Worm (Caenorhabditis elegans) whole organism, midembryonic: ENCODE results near the gene clhm-1.

Experiments used
- T22C8.4 ChIP-seq: fragments of 200-800 bp; sonication (Bioruptor generic); IDR thresholded peaks from 2 replicates; pipeline ENCODE4 v1.3.6; 2022; ENCODE audit warnings: missing genetic modification characterization, missing compliant biosample characterization
- cog-1 ChIP-seq: sonication (generic microtip); optimal IDR thresholded peaks from 2 replicates; lab custom pipeline; 2016; ENCODE audit warnings: missing genetic modification characterization, missing compliant biosample characterization
- flt-1 ChIP-seq: fragments of 200-800 bp; sonication (Bioruptor generic); IDR thresholded peaks from 2 replicates; pipeline ENCODE4 v1.3.6; 2022; ENCODE audit warnings: missing genetic modification characterization, missing compliant biosample characterization
- klf-2 ChIP-seq: fragments of 200-800 bp; sonication (Bioruptor generic); conservative IDR thresholded peaks from 2 replicates; pipeline ENCODE4 v1.3.6; 2022; ENCODE audit warnings: missing genetic modification reagents, missing genetic modification characterization, missing compliant biosample characterization
- med-1 ChIP-seq: sonication (generic microtip); optimal IDR thresholded peaks from 2 replicates; lab custom pipeline; 2017; ENCODE audit warnings: missing genetic modification characterization, mild to moderate bottlenecking, missing compliant biosample characterization, antibody characterized with exemption, missing genetic modification reagents; ENCODE audit not compliant: insufficient read depth
- ref-1 ChIP-seq: fragments of 200-800 bp; sonication (Bioruptor generic); conservative IDR thresholded peaks from 2 replicates; pipeline ENCODE4 v1.3.6; 2022; ENCODE audit warnings: missing genetic modification reagents, missing genetic modification characterization, missing compliant biosample characterization
- tab-1 ChIP-seq: fragments of 200-800 bp; sonication (Bioruptor generic); IDR thresholded peaks from 2 replicates; pipeline ENCODE4 v1.3.6; 2022; ENCODE audit warnings: missing genetic modification characterization, missing compliant biosample characterization
- ztf-23 ChIP-seq: fragments of 200-800 bp; sonication (Bioruptor generic); IDR thresholded peaks from 2 replicates; pipeline ENCODE4 v1.3.6; 2022; ENCODE audit warnings: missing genetic modification reagents, missing genetic modification characterization, missing compliant biosample characterization
- ztf-29 ChIP-seq: fragments of 200-800 bp; sonication (Bioruptor generic); IDR thresholded peaks from 2 replicates; pipeline ENCODE4 v1.3.6; 2022; ENCODE audit warnings: missing genetic modification reagents, missing genetic modification characterization, missing compliant biosample characterization

Gene clhm-1

DNA sequence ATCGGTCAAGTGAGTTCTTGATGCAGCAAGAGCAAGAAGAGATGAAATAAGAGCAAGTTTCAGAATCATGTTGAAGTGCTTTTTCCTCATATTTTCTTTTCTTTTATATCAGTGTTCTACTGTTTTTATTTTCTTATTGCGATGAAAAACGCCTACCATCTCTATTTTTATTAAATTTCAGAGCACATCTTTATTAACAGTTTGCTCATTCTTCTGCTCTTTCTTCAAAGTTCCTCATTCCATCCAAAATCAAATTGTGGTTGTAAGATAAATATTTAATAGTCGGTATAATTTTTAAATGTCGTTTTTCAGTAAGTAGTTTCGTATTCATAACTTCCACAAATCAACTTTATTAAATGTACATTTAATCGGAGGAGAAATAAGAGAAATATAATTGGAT, 1.7 kb upstream of the clhm-1 start, which contains the start of gene C44B7.5:
Gene C44B7.5 (minus strand): TSS at position 101 of the 400 bp plus-strand sequence.
- TF ChIP-seq ref-1 (no peak), ztf-23 (GFP tag; lab: Robert Waterston, UW) (no peak), flt-1 (GFP tag; lab: Robert Waterston, UW) (no peak), tab-1 (no peak), klf-2 (GFP tag; lab: Robert Waterston, UW) (no peak), T22C8.4 (GFP tag; lab: Robert Waterston, UW) (no peak), cog-1 (tag; lab: Kevin White, UChicago) (no peak), med-1 (GFP tag; lab: Kevin White, UChicago) (no peak), ztf-29 (no peak)

DNA sequence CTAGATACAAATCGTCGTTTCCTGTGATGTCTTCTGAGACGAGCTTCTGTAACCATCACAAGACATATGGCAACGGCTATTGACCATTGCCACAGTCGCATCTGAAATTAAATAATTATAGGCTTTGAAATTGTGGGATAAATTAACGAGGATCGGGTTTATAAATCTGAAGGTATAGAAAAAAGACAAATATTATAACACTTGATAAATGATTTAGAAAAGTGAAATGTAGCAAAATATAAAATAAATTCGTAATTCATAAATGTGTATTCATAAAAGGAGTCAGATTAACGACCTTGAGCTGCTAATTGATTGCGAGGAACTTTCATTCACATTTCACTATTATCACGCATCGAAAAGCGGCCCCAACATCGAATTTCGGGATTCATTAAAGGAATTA, 7.2 kb downstream of the clhm-1 start, which contains the start of gene aff-1:
Gene aff-1 (minus strand): TSS at position 101 of the 400 bp plus-strand sequence.
- 0 out of 2 replicates have a peak, but pooled peaks have one; percentile 20 for TF ChIP-seq T22C8.4 (GFP tag; lab: Robert Waterston, UW)
- no peak for TF ChIP-seq ztf-23 (GFP tag; lab: Robert Waterston, UW)

DNA sequence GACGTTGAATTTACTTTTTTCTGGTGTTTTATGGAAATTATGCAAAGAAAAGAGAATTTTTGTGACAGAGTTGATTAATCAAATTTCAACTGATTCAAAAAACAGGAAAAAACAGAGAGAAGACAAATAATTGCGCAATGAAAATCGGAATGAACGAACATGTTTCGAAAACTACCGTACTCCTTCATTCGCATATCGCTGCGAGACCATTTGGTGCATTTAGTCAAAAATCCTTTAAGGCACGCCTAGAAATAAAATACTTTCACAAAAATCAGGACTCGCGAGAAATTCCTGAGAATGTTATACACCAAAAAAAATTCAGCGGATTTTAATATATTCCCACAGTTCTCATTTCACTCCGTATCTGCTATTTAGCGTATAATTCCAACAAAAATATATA, 10.8 kb downstream of the clhm-1 start:
- no peak for TF ChIP-seq med-1 (GFP tag; lab: Kevin White, UChicago)
- no peak for TF ChIP-seq klf-2 (GFP tag; lab: Robert Waterston, UW)
- no peak for TF ChIP-seq T22C8.4 (GFP tag; lab: Robert Waterston, UW)
- no peak for TF ChIP-seq cog-1 (tag; lab: Kevin White, UChicago)

DNA sequence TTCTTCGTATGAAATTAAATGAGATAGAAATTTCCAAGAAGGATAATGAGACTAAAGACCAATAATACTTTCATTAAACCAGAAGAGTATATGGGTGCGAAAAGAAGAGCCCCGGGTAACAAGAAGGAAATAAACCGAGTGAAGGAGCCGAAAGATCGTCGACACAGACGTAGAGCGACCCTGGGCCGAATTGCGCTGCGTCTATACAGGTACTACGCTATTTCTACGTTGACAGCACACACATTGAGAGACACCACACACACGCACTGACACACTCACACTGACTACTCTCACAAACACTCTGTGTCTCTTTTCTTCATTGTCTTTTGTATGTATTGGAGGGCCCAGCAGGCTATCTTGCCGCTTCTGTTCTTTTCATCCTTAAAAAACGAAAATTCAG, 12.0 kb downstream of the clhm-1 start:
- peak; percentile 61 for TF ChIP-seq cog-1 (tag; lab: Kevin White, UChicago)
- peak; percentile 79 for TF ChIP-seq ztf-23 (GFP tag; lab: Robert Waterston, UW)
- TF ChIP-seq T22C8.4 (GFP tag; lab: Robert Waterston, UW), result no peak
- 0 out of 2 replicates have a peak, but pooled peaks have one; percentile 55 for TF ChIP-seq tab-1

DNA sequence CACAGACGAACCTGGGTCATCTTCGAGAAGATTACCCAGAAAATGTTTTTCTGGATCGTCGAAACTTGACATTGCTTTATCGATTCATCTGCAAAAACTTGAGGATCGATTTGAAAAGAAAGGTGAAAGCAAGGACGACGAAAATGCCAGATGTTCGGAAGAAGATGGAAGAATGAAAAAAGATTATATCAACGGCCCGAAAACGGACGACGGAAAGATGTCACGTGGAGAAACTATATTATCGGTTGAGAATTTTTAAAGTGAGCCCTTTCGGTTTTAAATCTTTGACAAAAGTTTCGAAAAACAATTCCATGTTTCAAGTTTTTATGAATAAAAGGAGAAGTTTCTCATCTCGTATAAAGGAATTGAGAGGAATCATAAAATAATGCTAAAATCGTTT, 12.6 kb downstream of the clhm-1 start, which contains the start of gene dnj-5:
Gene dnj-5 (minus strand): TSS at position 101 of the 400 bp plus-strand sequence.
- TF ChIP-seq flt-1 (GFP tag; lab: Robert Waterston, UW) (no peak), med-1 (GFP tag; lab: Kevin White, UChicago) (no peak), ztf-23 (GFP tag; lab: Robert Waterston, UW) (no peak), klf-2 (GFP tag; lab: Robert Waterston, UW) (no peak), cog-1 (tag; lab: Kevin White, UChicago) (no peak), ref-1 (no peak), ztf-29 (no peak), tab-1 (no peak)

DNA sequence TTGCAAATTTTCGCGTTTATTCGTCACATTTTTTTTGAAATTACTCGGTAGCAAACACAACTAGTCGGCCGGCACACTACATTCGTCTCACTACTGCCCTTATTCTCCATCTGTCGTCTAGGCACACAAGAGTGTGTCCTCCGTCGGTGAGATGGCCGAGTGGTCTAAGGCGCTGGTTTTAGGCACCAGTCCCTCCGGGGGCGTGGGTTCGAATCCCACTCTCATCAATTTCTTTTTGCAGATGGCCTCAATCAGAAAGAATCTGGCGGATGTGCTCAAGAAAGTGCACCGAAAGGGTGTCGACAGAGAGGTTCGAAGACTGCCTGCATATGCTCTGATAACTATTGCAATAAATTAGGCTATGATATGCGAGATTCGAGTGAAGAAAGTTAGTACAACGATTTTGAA, 17.7 kb downstream of the clhm-1 start:
- TF ChIP-seq klf-2 (GFP tag; lab: Robert Waterston, UW), result peak; percentile 81
- peak; percentile 88 for TF ChIP-seq med-1 (GFP tag; lab: Kevin White, UChicago)
- peak; percentile 98 for TF ChIP-seq flt-1 (GFP tag; lab: Robert Waterston, UW)
- TF ChIP-seq T22C8.4 (GFP tag; lab: Robert Waterston, UW), result peak; percentile 88
- TF ChIP-seq tab-1, result peak; percentile 95
- TF ChIP-seq ztf-23 (GFP tag; lab: Robert Waterston, UW), result peak; percentile 88
- peak; percentile 87 for TF ChIP-seq ref-1
- peak; percentile 87 for TF ChIP-seq ztf-29
- peak; percentile 74 for TF ChIP-seq cog-1 (tag; lab: Kevin White, UChicago)

DNA sequence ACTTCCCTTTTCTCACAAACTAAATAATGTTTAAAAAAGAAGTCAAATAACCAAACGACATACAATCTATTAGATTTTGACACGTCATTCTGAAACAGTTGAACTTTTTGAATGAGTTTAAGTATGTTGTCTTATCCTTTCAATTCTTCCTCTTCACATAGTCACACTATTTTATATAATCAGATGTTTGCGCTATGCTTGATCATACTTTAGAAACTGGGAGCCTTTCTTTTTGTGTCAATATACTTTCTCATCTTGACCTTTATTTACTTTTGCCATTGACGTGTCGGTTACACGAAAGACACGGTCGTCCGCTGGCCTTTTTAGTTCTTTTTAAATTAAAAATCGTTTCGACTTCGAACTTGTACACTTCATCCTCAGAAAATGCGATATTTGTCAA, 18.9 kb downstream of the clhm-1 start, which contains the start of gene C04A2.15:
Gene C04A2.15 (plus strand): TSS at position 299 of the 400 bp plus-strand sequence.
- TF ChIP-seq ztf-23 (GFP tag; lab: Robert Waterston, UW) (no peak), klf-2 (GFP tag; lab: Robert Waterston, UW) (no peak), ztf-29 (no peak), flt-1 (GFP tag; lab: Robert Waterston, UW) (no peak)

DNA sequence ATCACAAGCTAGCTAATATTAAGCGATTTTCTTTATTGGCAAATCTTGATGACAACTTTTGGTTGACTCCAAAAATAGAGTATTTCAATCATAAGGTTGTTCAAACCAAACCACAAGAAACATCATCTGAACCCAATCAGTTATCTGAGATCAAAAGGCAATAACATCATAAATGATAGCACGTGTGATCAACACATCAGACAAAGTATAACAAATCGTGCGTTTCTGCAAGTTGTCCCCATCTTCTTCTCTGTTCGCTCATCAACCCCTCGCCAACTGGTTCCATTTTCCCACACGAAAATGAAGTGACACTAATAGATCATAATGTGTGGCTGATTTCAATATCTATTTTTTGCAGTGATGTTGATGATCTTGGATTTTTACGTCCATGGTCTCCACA, 21.5 kb downstream of the clhm-1 start:
- TF ChIP-seq cog-1 (tag; lab: Kevin White, UChicago) (no peak), flt-1 (GFP tag; lab: Robert Waterston, UW) (no peak), klf-2 (GFP tag; lab: Robert Waterston, UW) (no peak), T22C8.4 (GFP tag; lab: Robert Waterston, UW) (no peak), tab-1 (no peak), ztf-23 (GFP tag; lab: Robert Waterston, UW) (no peak), ztf-29 (no peak), ref-1 (no peak), med-1 (GFP tag; lab: Kevin White, UChicago) (no peak)

DNA sequence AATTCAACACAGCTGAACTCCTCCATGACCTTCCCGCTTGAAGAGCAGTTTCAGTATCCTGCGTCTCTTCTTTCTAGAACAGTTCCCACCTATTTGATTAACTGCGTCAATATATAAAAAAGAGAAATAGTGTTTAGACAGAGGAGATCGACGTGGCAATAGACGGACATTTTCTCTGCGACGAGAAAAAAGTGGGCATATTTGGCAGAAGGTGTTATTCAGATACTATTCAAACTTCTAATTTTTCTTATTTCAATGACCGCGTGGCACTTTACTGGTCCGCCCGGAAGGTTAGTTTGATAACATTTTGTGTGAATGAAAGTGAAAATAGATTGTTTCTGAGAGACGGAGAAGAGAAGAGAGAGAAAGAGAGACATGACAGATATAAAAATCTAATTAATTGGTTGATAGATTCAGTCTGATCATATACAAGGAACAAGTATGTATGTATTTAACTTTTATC, 22.9 kb downstream of the clhm-1 start, which contains the start of gene tbc-6:
Gene tbc-6 (plus strand): TSS at position 208 of the 463 bp plus-strand sequence.
- TF ChIP-seq flt-1 (GFP tag; lab: Robert Waterston, UW), result no peak
- no peak for TF ChIP-seq ref-1
- no peak for TF ChIP-seq cog-1 (tag; lab: Kevin White, UChicago)
- no peak for TF ChIP-seq klf-2 (GFP tag; lab: Robert Waterston, UW)
- no peak for TF ChIP-seq med-1 (GFP tag; lab: Kevin White, UChicago)
- no peak for TF ChIP-seq ztf-29
- TF ChIP-seq ztf-23 (GFP tag; lab: Robert Waterston, UW), result no peak
- TF ChIP-seq tab-1, result no peak
- no peak for TF ChIP-seq T22C8.4 (GFP tag; lab: Robert Waterston, UW)

DNA sequence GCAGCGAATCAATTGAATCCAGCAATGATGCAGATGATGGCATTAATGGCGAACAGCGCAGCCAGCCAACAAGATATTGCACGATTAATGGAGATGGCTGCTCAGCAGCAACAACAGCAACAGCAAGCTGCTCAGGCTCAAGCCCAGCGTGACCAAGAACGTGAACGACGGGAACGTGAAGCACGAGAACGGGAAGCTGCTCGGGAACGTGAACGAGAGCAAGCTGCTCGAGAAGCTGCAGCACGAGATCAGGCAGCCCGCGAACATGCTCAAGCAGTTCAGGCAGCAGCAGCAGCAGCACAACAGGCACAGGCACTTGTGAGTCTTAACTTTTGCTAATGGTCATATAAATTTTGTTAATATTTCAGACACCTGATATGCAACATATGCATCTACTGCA, 24.1 kb downstream of the clhm-1 start:
- TF ChIP-seq med-1 (GFP tag; lab: Kevin White, UChicago), result no peak
- no peak for TF ChIP-seq ref-1
- TF ChIP-seq ztf-23 (GFP tag; lab: Robert Waterston, UW), result no peak
- TF ChIP-seq flt-1 (GFP tag; lab: Robert Waterston, UW), result no peak
- no peak for TF ChIP-seq klf-2 (GFP tag; lab: Robert Waterston, UW)
- TF ChIP-seq tab-1, result no peak
- no peak for TF ChIP-seq ztf-29
- no peak for TF ChIP-seq T22C8.4 (GFP tag; lab: Robert Waterston, UW)
- no peak for TF ChIP-seq cog-1 (tag; lab: Kevin White, UChicago)
